Worm (Caenorhabditis elegans) whole organism, mixed stage, embryonic: Measurements from ENCODE around the gene vha-19.

Source experiments
- M03D4.4 ChIP-seq: sonication (generic microtip); optimal IDR thresholded peaks from 2 replicates; lab custom pipeline; 2017; ENCODE audit warnings: mild to moderate bottlenecking, missing genetic modification characterization, missing compliant biosample characterization
- bed-3 ChIP-seq: fragments of 200-800 bp; sonication (Bioruptor generic); optimal IDR thresholded peaks from 3 replicates; lab custom pipeline; 2018; ENCODE audit warnings: mild to moderate bottlenecking, missing genetic modification characterization, moderate library complexity, missing compliant biosample characterization
- blmp-1 ChIP-seq: fragments of 150-350 bp; optimal IDR thresholded peaks from 2 replicates; lab custom pipeline; 2014; ENCODE audit warnings: missing biosample characterization, missing genetic modification characterization
- ceh-39 ChIP-seq: fragments of 150-350 bp; optimal IDR thresholded peaks from 2 replicates; lab custom pipeline; 2014; ENCODE audit warnings: missing biosample characterization, missing genetic modification characterization
- ceh-43 ChIP-seq: fragments of 200-800 bp; sonication (Bioruptor generic); optimal IDR thresholded peaks from 2 replicates; lab custom pipeline; 2018; ENCODE audit warnings: mild to moderate bottlenecking, missing genetic modification characterization, moderate library complexity, missing compliant biosample characterization
- ceh-83 ChIP-seq: fragments of 200-800 bp; sonication (Bioruptor generic); optimal IDR thresholded peaks from 2 replicates; lab custom pipeline; 2018; ENCODE audit warnings: mild to moderate bottlenecking, missing genetic modification characterization, missing compliant biosample characterization
- ces-1 ChIP-seq: fragments of 150-350 bp; optimal IDR thresholded peaks from 2 replicates; lab custom pipeline; 2014; ENCODE audit warnings: missing biosample characterization, missing genetic modification reagents, missing genetic modification characterization
- cnd-1 ChIP-seq: fragments of 200-800 bp; sonication (Bioruptor generic); optimal IDR thresholded peaks from 2 replicates; lab custom pipeline; 2018; ENCODE audit warnings: mild to moderate bottlenecking, missing genetic modification characterization, missing compliant biosample characterization
- flh-1 ChIP-seq: fragments of 200-800 bp; sonication (Bioruptor generic); optimal IDR thresholded peaks from 2 replicates; lab custom pipeline; 2018; ENCODE audit warnings: mild to moderate bottlenecking, missing genetic modification characterization, moderate library complexity, missing compliant biosample characterization
- ham-2 ChIP-seq: fragments of 200-800 bp; sonication (Bioruptor generic); optimal IDR thresholded peaks from 2 replicates; lab custom pipeline; 2018; ENCODE audit warnings: mild to moderate bottlenecking, missing genetic modification characterization, missing compliant biosample characterization
- hlh-1 ChIP-seq: fragments of 150-350 bp; optimal IDR thresholded peaks from 2 replicates; lab custom pipeline; 2014; ENCODE audit warnings: missing biosample characterization, missing genetic modification reagents, missing genetic modification characterization
- lin-13 ChIP-seq: fragments of 150-350 bp; optimal IDR thresholded peaks from 2 replicates; lab custom pipeline; 2014; ENCODE audit warnings: missing biosample characterization, missing genetic modification characterization
- lin-32 ChIP-seq: fragments of 200-800 bp; sonication (Bioruptor generic); optimal IDR thresholded peaks from 2 replicates; lab custom pipeline; 2018; ENCODE audit warnings: mild to moderate bottlenecking, missing genetic modification characterization, missing compliant biosample characterization
- lsy-2 ChIP-seq: fragments of 150-350 bp; optimal IDR thresholded peaks from 2 replicates; lab custom pipeline; 2014; ENCODE audit warnings: missing biosample characterization, missing genetic modification characterization
- mab-5 ChIP-seq: fragments of 150-350 bp; optimal IDR thresholded peaks from 2 replicates; lab custom pipeline; 2014; ENCODE audit warnings: missing biosample characterization, missing genetic modification characterization
- mls-2 ChIP-seq: sonication (generic microtip); optimal IDR thresholded peaks from 2 replicates; lab custom pipeline; 2016; ENCODE audit warnings: mild to moderate bottlenecking, missing genetic modification characterization, moderate library complexity, missing compliant biosample characterization
- nhr-12 ChIP-seq: fragments of 150-350 bp; optimal IDR thresholded peaks from 2 replicates; lab custom pipeline; 2014; ENCODE audit warnings: missing biosample characterization, missing genetic modification characterization
- nhr-2 ChIP-seq: fragments of 150-350 bp; optimal IDR thresholded peaks from 2 replicates; lab custom pipeline; 2014; ENCODE audit warnings: missing biosample characterization, missing genetic modification characterization
- nhr-237 ChIP-seq: fragments of 150-350 bp; optimal IDR thresholded peaks from 2 replicates; lab custom pipeline; 2014; ENCODE audit warnings: missing biosample characterization, missing genetic modification characterization
- nhr-28 ChIP-seq: fragments of 150-350 bp; optimal IDR thresholded peaks from 2 replicates; lab custom pipeline; 2014; ENCODE audit warnings: missing biosample characterization, missing genetic modification characterization
- nhr-76 ChIP-seq: sonication (generic microtip); optimal IDR thresholded peaks from 2 replicates; lab custom pipeline; 2017; ENCODE audit warnings: missing biosample characterization, missing genetic modification characterization
- sem-2 ChIP-seq: fragments of 200-800 bp; sonication (Bioruptor generic); optimal IDR thresholded peaks from 2 replicates; lab custom pipeline; 2018; ENCODE audit warnings: mild to moderate bottlenecking, missing genetic modification characterization, missing compliant biosample characterization
- snpc-4 ChIP-seq: fragments of 150-350 bp; optimal IDR thresholded peaks from 2 replicates; lab custom pipeline; 2014; ENCODE audit warnings: missing biosample characterization, missing genetic modification characterization
- sptf-1 ChIP-seq: sonication (generic microtip); optimal IDR thresholded peaks from 2 replicates; lab custom pipeline; 2017; ENCODE audit warnings: mild to moderate bottlenecking, missing genetic modification characterization, moderate library complexity, missing compliant biosample characterization
- tbx-8 ChIP-seq: fragments of 200-800 bp; sonication (Bioruptor generic); optimal IDR thresholded peaks from 2 replicates; lab custom pipeline; 2018; ENCODE audit warnings: mild to moderate bottlenecking, missing genetic modification characterization, moderate library complexity, missing compliant biosample characterization
- unc-120 ChIP-seq: sonication (generic microtip); optimal IDR thresholded peaks from 2 replicates; lab custom pipeline; 2017; ENCODE audit warnings: missing genetic modification characterization, missing compliant biosample characterization; ENCODE audit not compliant: poor library complexity, severe bottlenecking
- zip-8 ChIP-seq: fragments of 150-350 bp; optimal IDR thresholded peaks from 2 replicates; lab custom pipeline; 2014; ENCODE audit warnings: missing biosample characterization, missing genetic modification characterization
- ztf-11 ChIP-seq: fragments of 150-350 bp; optimal IDR thresholded peaks from 2 replicates; lab custom pipeline; 2014; ENCODE audit warnings: missing biosample characterization, missing genetic modification characterization

The vha-19 gene

DNA sequence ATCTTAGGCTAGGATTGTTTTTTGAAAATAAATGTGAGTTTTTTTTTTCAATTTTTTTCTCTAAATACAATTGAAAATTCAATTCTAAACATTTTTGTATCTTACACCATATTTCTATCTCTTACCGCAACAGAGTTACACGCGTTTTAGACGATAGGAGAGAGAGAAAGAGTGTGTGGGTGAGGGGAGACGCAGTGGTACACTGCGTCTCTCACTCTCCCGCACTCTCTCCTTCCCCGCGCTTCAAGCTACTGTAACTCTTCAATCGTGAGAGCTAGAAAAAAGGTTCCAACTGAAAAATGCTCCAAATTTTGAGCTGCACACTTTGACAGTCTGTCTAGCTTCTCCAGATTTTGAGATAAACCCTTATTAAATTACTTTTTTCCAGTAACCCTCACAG is 5.2 kb upstream of the vha-19 start:
- no peak for TF ChIP-seq mls-2 (tag; lab: Kevin White, UChicago)
- TF ChIP-seq tbx-8 (GFP tag; lab: Kevin White, UChicago) = no peak
- no peak for TF ChIP-seq lsy-2 (tag; lab: Kevin White, UChicago)
- no peak for TF ChIP-seq ztf-11
- no peak for TF ChIP-seq ham-2 (GFP tag; lab: Kevin White, UChicago)
- TF ChIP-seq ceh-39 (tag; lab: Kevin White, UChicago) = no peak
- TF ChIP-seq flh-1 (GFP tag; lab: Kevin White, UChicago) = no peak
- TF ChIP-seq ceh-43 (GFP tag; lab: Kevin White, UChicago) = no peak
- TF ChIP-seq, all 35 proteins: peak for 0

DNA sequence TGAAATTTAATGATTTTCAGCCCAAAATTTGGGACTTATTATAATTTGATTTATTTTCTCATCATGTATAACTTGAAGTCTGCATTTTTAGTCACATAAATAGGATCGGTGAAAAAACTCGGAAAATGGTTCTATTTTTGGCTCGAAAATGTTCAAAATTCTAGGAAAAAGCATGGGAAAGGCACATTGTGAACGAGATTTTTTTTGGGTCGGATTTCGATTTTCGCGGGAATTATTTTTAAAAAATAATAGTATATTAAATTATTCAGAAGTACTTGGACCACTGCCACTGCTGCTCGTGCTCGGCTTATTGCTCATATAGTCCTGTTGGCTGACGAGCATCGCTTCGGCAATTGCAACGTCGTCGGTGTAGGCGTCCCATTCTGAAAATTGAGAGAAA is 4.4 kb downstream of the vha-19 start:
- TF ChIP-seq ham-2 (GFP tag; lab: Kevin White, UChicago) (no peak), hlh-1 (tag; lab: Kevin White, UChicago) (no peak), zip-8 (tag; lab: Kevin White, UChicago) (no peak), nhr-12 (no peak), lin-13 (tag; lab: Kevin White, UChicago) (no peak), mab-5 (tag; lab: Kevin White, UChicago) (no peak), ceh-83 (GFP tag; lab: Kevin White, UChicago) (no peak), unc-120 (tag; lab: Kevin White, UChicago) (no peak), nhr-2 (tag; lab: Kevin White, UChicago) (no peak)

DNA sequence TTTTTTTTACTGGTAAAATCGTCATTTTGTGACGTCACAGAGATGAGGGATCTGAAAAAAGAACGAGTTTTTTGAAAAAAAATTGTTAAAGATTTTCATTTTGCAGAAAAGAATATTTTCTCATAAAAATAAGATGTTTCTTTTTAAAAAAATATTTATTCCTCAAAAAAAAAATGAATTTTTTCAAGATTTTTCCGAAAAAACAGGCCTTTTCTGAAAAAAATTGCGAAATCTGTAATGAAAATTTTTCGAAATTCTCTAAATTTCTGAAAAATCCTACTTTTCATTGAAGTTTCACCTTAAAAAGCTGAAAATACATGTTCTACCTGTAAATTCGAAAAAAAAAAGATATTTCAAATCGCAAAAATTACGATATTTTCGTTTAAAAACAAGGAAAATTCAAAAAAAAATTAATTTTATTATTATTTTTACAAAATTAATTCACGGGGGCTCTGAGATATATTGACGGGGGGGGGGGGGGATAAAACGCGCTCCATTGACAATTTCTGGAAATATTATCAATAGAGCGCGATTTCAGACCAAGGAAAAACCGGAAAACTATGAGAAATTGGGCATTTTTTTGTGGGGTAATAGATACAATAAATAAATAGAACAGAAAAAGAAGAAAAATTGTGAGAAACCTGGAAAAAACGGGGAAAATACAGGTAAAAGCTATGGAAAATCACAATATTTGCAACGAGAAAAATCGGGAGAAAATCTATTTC is 9.2 kb downstream of the vha-19 start, which contains the start of gene otub-4:
Gene otub-4 (minus strand): TSS at position 51 of the 725 bp plus-strand sequence.
- TF ChIP-seq ces-1 (GFP tag; lab: Kevin White, UChicago) (no peak), snpc-4 (tag; lab: Kevin White, UChicago) (no peak), cnd-1 (tag; lab: Kevin White, UChicago) (no peak), nhr-2 (tag; lab: Kevin White, UChicago) (no peak), zip-8 (tag; lab: Kevin White, UChicago) (no peak), lin-13 (tag; lab: Kevin White, UChicago) (no peak), sptf-1 (tag; lab: Kevin White, UChicago) (no peak), unc-120 (tag; lab: Kevin White, UChicago) (no peak), tbx-8 (GFP tag; lab: Kevin White, UChicago) (no peak), nhr-76 (no peak), nhr-12 (no peak), nhr-28 (tag; lab: Kevin White, UChicago) (no peak)

DNA sequence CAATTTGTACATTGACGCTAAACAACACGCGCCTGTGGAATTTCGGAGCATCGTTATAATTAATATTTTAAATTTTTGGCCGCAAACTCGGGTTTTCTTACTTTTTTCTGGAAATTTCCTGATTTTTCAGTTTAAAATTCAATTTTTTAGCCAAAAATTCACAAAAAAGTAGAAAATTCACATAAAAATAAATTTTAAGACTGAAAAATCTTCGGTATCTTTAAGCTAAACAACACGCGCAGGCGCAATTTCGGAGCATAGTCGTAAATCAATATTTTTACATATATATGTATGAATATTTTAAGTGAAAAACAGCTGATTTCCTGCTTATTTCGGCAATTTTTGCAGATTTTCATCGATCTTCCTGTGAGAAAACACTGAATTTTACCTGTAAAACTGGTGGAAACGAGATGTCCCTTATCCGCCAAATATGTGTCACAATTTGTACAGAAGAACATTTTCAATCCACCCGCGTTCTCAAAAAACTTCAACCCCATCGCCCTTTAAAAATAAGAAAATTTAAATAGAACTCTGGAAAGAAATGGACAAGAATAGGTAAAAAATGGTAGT is 13.4 kb downstream of the vha-19 start, which contains the start of gene B0546.3:
Gene B0546.3 (minus strand): TSS at position 504 of the 570 bp plus-strand sequence.
- TF ChIP-seq ceh-83 (GFP tag; lab: Kevin White, UChicago) (no peak), M03D4.4 (no peak), blmp-1 (no peak)

DNA sequence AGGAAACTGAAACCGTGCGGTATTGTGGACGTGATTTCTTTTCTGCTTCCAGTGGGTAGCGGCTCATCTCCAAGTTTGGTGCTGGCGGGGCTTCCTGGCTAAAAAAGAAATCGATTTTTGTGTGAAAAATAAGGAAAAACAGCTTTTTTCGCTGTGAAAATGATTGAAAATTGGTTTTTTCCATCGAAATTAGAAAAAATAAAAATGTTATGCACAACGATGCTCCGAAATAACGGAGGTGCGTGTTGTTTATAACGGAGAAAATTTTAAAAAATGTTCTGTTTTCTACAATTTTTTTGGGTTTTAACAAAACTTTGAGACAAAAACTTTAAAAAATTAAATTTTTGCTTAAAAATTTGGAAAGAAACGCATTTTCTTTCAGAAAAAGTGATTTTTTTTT is 14.2 kb downstream of the vha-19 start:
- no peak for TF ChIP-seq lin-32
- TF ChIP-seq hlh-1 (tag; lab: Kevin White, UChicago) = no peak
- TF ChIP-seq, all 35 proteins: peak for 0

DNA sequence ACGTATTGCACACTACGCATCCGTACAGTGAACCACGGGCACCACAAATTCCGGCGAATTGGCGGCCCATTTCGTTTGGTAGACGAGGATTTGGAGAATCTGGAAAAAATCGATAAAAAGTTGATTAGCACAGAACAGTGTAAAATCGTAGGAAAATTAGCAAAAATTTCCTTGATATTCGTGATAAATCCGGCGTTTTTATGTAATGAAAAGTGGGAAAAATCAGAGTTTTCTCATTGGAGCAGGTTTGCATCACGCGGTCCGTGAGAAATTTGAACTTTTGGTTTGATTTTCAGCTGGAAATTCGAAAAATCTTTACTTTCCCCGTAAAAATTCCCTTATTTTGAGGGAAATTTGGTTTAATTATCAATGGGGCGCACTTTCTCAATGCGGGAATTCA is 15.1 kb downstream of the vha-19 start, which contains the start of gene B0546.4:
Gene B0546.4 (minus strand): TSS at position 101 of the 400 bp plus-strand sequence.
- TF ChIP-seq nhr-12 = no peak
- no peak for TF ChIP-seq sem-2
- no peak for TF ChIP-seq nhr-237 (tag; lab: Kevin White, UChicago)
- no peak for TF ChIP-seq ceh-43 (GFP tag; lab: Kevin White, UChicago)
- TF ChIP-seq lin-32 = no peak
- TF ChIP-seq bed-3 = no peak
- TF ChIP-seq cnd-1 (tag; lab: Kevin White, UChicago) = no peak
- no peak for TF ChIP-seq zip-8 (tag; lab: Kevin White, UChicago)
